Worm (Caenorhabditis elegans): ENCODE measurements around the gene drap-1.

Gene drap-1

DNA sequence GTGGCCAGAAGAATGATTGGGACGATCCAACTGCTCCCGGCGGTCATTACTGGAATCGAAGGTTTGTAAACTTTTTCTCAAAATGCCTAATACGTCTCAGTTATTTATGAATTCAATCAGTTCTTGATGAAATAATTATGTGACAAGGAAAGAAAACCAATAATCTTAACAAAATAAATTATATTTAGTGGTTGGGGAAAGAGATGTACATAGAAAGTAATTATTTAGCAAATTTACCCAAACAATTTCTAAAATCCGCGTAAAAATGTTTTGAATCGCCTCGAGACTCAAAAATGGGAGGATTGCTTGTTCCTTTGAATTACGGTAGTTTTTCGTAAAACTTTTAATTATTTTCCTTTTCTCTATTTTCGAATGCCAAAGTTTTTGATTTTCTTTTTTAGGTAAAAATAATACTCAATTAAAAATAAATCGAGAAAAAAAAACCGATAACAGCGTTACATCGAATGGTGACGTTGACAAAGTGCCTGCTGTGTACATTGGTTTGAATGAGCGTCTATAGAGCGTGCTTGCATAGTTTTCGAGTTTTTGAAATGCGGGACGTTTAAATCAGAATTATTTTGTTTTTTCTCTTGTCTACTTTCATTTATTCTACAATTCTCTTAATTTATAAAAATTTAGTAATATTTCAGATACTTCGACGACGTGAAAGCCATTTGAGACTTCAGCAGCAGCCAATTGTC, at the start of gene drap-1, which contains the start of gene aagr-3:
TSS of gene drap-1 (plus strand) at position 645 of the 701 bp plus-strand sequence.
TSS of gene aagr-3 (minus strand) at position 51 of the 701 bp plus-strand sequence.
- no peak for TF ChIP-seq ztf-23 (GFP tag; IDR thresholded peaks at IDR 0.05)
- TF ChIP-seq flt-1 (GFP tag; IDR thresholded peaks at IDR 0.05), result no peak
- TF ChIP-seq T22C8.4 (GFP tag; IDR thresholded peaks at IDR 0.05), result no peak
- TF ChIP-seq tab-1 (GFP tag; IDR thresholded peaks at IDR 0.05), result no peak
- no peak for TF ChIP-seq ztf-29 (GFP tag; IDR thresholded peaks at IDR 0.05)
- no peak for TF ChIP-seq klf-2 (GFP tag; conservative IDR thresholded peaks at IDR 0.05)
- TF ChIP-seq ref-1 (GFP tag; conservative IDR thresholded peaks at IDR 0.05), result no peak
- TF ChIP-seq cog-1 (tag; optimal IDR thresholded peaks at IDR 0.05), result no peak
- no peak for TF ChIP-seq med-1 (GFP tag; optimal IDR thresholded peaks at IDR 0.05; ENCODE audit: insufficient read depth)

DNA sequence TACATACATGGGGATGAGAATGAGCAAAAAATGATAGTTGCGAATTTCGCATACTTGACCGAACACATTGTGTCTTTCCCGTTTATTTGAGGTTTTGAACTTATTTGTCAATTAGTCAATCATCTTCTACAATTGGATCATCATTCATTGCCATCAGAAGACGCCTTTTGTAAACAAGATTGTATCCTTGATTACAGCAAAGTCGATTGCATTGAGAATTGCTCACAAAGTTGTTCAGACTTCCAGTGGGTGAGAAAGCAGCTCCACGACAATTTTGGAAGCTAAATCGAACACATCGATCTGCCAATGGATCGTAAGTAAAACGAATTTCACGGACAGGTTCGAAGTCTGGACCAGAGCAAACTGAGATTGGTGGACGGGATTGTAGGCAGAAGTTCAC, 49.6 kb upstream of the drap-1 start:
- TF ChIP-seq flt-1 (GFP tag; IDR thresholded peaks at IDR 0.05) (no peak), T22C8.4 (GFP tag; IDR thresholded peaks at IDR 0.05) (no peak), ref-1 (GFP tag; conservative IDR thresholded peaks at IDR 0.05) (no peak), klf-2 (GFP tag; conservative IDR thresholded peaks at IDR 0.05) (no peak), ztf-23 (GFP tag; IDR thresholded peaks at IDR 0.05) (no peak)

DNA sequence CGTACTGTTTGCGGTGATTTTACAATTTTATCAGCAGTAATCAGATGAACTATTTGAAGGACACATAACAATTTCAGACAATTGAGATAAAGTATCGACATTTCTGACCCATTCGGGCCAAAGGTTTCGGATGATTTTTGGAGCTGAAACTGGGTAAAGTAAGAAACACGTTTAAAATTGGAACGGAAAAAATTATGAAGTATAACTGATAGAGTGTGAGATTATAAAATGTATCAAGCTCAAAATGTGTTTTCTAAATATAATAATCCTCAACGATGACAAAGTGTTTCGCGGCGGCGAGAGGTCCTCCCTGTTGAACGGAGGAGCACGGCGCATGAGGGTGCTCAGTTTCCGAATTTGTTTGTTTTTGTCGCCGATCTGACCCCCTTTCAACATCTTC, 44.3 kb upstream of the drap-1 start, which contains the start of gene ZK287.4:
TSS of gene ZK287.4 (minus strand) at position 101 of the 400 bp plus-strand sequence.
- TF ChIP-seq med-1 (GFP tag; optimal IDR thresholded peaks at IDR 0.05; ENCODE audit: insufficient read depth) (no peak), klf-2 (GFP tag; conservative IDR thresholded peaks at IDR 0.05) (no peak), ref-1 (GFP tag; conservative IDR thresholded peaks at IDR 0.05) (no peak), cog-1 (tag; optimal IDR thresholded peaks at IDR 0.05) (no peak), ztf-29 (GFP tag; IDR thresholded peaks at IDR 0.05) (no peak), tab-1 (GFP tag; IDR thresholded peaks at IDR 0.05) (no peak), flt-1 (GFP tag; IDR thresholded peaks at IDR 0.05) (no peak), ztf-23 (GFP tag; IDR thresholded peaks at IDR 0.05) (no peak), T22C8.4 (GFP tag; IDR thresholded peaks at IDR 0.05) (no peak)

DNA sequence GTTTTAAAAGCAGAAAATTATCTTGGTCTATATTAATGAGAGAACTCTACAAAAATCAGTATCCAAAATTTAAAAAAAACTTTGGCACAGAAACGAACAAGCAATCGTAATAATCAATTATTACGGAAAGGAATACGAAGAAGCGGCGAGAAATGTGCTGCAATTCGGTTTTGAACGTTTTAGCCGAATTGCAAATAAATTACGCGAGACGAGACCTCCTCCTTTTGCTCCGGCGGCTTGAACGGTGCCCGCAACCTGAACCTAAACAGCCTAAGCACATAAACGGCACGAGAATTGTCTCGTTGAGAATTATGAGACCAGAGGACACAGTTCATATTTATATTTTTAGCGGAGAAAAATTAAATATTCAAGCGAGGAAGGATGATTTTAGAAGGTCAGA, 40.5 kb upstream of the drap-1 start:
- TF ChIP-seq T22C8.4 (GFP tag; IDR thresholded peaks at IDR 0.05), result no peak
- TF ChIP-seq flt-1 (GFP tag; IDR thresholded peaks at IDR 0.05), result no peak
- TF ChIP-seq ztf-23 (GFP tag; IDR thresholded peaks at IDR 0.05), result no peak
- TF ChIP-seq ref-1 (GFP tag; conservative IDR thresholded peaks at IDR 0.05), result no peak
- no peak for TF ChIP-seq ztf-29 (GFP tag; IDR thresholded peaks at IDR 0.05)
- no peak for TF ChIP-seq cog-1 (tag; optimal IDR thresholded peaks at IDR 0.05)
- no peak for TF ChIP-seq klf-2 (GFP tag; conservative IDR thresholded peaks at IDR 0.05)
- TF ChIP-seq tab-1 (GFP tag; IDR thresholded peaks at IDR 0.05), result no peak
- TF ChIP-seq med-1 (GFP tag; optimal IDR thresholded peaks at IDR 0.05; ENCODE audit: insufficient read depth), result no peak

DNA sequence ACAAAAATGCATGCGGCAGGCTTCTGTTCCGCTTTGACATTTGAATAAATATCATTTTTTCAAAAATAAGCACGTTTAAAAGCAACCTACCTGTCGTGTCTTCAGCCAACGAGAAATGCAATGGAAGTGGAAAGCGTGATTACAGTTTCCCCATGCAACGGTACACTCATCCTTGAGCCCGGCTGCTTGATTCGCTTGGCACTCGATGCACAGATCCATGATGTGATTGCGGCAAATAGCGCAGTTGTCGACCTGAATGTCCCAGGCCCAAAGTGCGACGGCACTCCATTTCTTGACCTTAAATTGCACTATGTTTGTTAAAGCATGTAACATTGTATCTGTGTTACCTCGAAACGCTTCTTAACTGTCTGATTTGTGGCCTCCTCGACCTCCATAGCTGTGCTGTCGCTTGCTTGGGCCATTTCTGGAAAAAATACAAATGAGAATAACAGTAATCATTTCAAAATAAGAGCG, 39.8 kb upstream of the drap-1 start, which contains the start of gene rbx-1:
TSS of gene rbx-1 (minus strand) at position 424 of the 474 bp plus-strand sequence.
- TF ChIP-seq med-1 (GFP tag; optimal IDR thresholded peaks at IDR 0.05; ENCODE audit: insufficient read depth), result no peak
- no peak for TF ChIP-seq cog-1 (tag; optimal IDR thresholded peaks at IDR 0.05)
- no peak for TF ChIP-seq ztf-23 (GFP tag; IDR thresholded peaks at IDR 0.05)
- no peak for TF ChIP-seq ref-1 (GFP tag; conservative IDR thresholded peaks at IDR 0.05)
- no peak for TF ChIP-seq ztf-29 (GFP tag; IDR thresholded peaks at IDR 0.05)
- TF ChIP-seq klf-2 (GFP tag; conservative IDR thresholded peaks at IDR 0.05), result no peak
- TF ChIP-seq flt-1 (GFP tag; IDR thresholded peaks at IDR 0.05), result no peak
- no peak for TF ChIP-seq T22C8.4 (GFP tag; IDR thresholded peaks at IDR 0.05)
- TF ChIP-seq tab-1 (GFP tag; IDR thresholded peaks at IDR 0.05), result no peak

DNA sequence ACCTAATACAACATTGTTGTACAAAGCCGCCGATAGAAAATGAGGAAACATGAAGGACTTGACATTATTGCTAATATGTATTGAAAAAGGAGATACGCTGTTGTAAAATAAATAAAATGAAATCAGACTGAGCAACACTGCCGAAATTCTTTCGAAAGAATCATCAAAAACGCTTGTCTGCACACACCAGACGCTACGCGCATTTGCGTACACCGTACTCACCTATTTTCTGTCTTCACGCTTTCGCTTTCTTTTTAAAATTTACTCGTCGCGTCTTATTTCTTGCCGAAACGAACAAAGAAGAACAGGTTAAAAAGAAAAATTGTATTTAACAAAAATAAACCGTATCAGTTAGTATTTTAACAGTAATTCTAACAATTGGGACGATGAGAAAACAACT, 39.2 kb upstream of the drap-1 start:
- TF ChIP-seq ztf-23 (GFP tag; IDR thresholded peaks at IDR 0.05), result 0 out of 2 replicates have a peak, but pooled peaks have one; percentile 31
- no peak for TF ChIP-seq flt-1 (GFP tag; IDR thresholded peaks at IDR 0.05)

DNA sequence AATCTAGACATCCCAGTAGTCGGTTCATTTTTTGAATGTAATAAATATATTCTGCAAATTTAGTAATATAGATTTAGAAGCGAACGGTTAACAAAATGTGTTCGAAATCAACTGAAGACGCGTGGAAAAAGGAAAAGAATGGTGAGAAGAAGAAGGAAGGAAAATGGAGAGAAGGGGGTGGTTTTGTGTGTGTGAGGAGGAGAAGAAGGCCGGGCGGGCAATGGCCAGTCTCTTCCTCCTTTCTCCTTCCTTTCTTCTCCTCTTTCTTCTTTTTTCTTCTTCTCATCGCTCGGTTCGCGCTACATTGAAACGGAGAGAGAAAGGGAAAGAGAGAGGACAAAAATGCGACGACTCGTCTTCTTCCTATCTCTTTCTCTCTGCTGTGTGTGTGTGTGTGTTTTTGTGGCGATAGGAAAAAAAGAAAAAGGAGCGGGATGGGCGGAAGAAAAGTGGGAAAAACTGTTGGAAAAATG, 37.8 kb upstream of the drap-1 start, which contains the start of gene ztf-9:
TSS of gene ztf-9 (minus strand) at position 51 of the 473 bp plus-strand sequence.
- TF ChIP-seq klf-2 (GFP tag; conservative IDR thresholded peaks at IDR 0.05) (no peak), med-1 (GFP tag; optimal IDR thresholded peaks at IDR 0.05; ENCODE audit: insufficient read depth) (no peak), flt-1 (GFP tag; IDR thresholded peaks at IDR 0.05) (peak; percentile 50; the same call in 1 of the 2 replicates), ref-1 (GFP tag; conservative IDR thresholded peaks at IDR 0.05) (no peak), ztf-29 (GFP tag; IDR thresholded peaks at IDR 0.05) (0 out of 2 replicates have a peak, but pooled peaks have one; percentile 30), tab-1 (GFP tag; IDR thresholded peaks at IDR 0.05) (no peak), T22C8.4 (GFP tag; IDR thresholded peaks at IDR 0.05) (no peak), cog-1 (tag; optimal IDR thresholded peaks at IDR 0.05) (no peak), ztf-23 (GFP tag; IDR thresholded peaks at IDR 0.05) (0 out of 2 replicates have a peak, but pooled peaks have one; percentile 43)

DNA sequence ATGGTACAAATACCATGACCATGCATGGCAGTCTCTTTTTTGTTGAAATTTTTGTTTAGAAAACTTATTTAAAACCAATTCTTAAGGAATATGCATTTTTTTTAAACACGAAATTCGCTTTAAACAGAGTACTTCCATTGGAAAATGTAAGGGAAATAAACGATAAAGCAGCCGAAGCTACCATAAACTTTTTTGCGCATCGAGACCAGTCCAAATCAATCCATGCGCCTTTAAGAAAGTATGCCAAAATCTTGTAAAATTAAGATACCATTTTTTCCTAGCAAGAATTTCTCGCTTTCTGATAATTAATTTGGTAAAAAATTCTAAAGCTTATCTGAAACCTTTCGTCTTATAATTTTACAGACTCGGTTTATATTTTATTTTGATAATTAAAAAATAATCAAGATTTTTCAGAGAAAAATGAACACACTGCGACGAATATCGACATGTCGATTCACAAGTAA, 37.2 kb upstream of the drap-1 start, which contains the start of gene ZK287.7:
TSS of gene ZK287.7 (plus strand) at position 414 of the 464 bp plus-strand sequence.
- TF ChIP-seq med-1 (GFP tag; optimal IDR thresholded peaks at IDR 0.05; ENCODE audit: insufficient read depth), result no peak

DNA sequence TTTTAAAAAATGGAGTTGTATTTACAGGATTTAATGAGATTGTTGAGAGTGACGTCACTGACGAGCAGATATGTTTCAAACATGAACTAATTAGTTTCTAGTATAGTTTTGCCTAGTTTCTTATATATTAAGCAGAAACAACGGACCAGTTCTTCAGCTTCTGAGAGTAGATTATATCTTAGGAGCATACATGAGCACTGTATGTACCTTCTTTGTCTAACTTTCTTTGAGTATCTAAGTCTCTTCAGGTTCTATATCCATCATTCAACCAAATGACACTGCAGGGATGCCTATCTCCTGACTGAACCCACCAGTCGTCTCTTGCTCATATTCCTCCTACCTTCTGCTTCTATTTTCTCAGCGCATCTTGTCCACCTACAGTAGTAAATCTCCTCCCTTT, 33.2 kb upstream of the drap-1 start, which contains the start of gene her-1:
TSS of gene her-1 (plus strand) at position 301 of the 400 bp plus-strand sequence.
- TF ChIP-seq ztf-23 (GFP tag; IDR thresholded peaks at IDR 0.05) (no peak), med-1 (GFP tag; optimal IDR thresholded peaks at IDR 0.05; ENCODE audit: insufficient read depth) (no peak)

DNA sequence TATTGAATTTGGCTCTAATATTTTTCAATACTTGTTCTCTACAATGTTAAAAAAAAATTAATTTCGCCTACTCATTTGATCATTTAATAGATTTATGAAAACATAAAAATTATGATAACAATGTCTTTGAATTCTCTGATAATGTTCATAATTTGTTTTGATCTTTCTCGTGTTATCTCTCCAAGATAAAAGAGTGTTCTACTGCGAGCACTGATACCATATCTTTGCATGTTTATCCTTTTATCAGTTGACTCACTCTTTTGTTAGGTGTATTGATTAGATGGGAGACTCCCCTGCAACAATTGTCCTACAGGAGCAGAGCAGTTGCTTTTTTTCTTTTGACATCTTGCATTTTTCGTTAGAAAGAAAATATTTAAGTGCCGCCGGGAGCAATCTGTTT, 30.7 kb upstream of the drap-1 start:
- TF ChIP-seq ztf-23 (GFP tag; IDR thresholded peaks at IDR 0.05) (no peak), ref-1 (GFP tag; conservative IDR thresholded peaks at IDR 0.05) (no peak), klf-2 (GFP tag; conservative IDR thresholded peaks at IDR 0.05) (no peak), flt-1 (GFP tag; IDR thresholded peaks at IDR 0.05) (no peak), ztf-29 (GFP tag; IDR thresholded peaks at IDR 0.05) (no peak), T22C8.4 (GFP tag; IDR thresholded peaks at IDR 0.05) (no peak), cog-1 (tag; optimal IDR thresholded peaks at IDR 0.05) (no peak), med-1 (GFP tag; optimal IDR thresholded peaks at IDR 0.05; ENCODE audit: insufficient read depth) (no peak), tab-1 (GFP tag; IDR thresholded peaks at IDR 0.05) (no peak)

Data from whole organism, midembryonic.